Worm (Caenorhabditis elegans): ENCODE measurements around the gene F59B10.6.

- TF ChIP-seq him-1 (tag; optimal IDR thresholded peaks at IDR 0.05) = no peak
- TF ChIP-seq dao-5 (tag; optimal IDR thresholded peaks at IDR 0.05) = no peak
Measured at ce11 chrII:10550872-10551647, 26.8 kb upstream of the F59B10.6 start.
